1 fruit fly cellular context compared by ENCODE assay signal in genomic region chrX:19323835-19324133, dm6.
A peak's percentile ranks its signal among the peaks of the same experiment; 100 is the strongest.
TF ChIP-seq lines count a peak whose summit lies in the region.

No protein-coding gene starts in this region.

TF ChIP-seq in whole organism, embryonic, 481 proteins besides CTCF, POLR2A, EP300 and RAD21 (continued from another document and continues in another):
- TF ChIP-seq CG1792 (GFP tag; optimal IDR thresholded peaks at IDR 0.05; lab: Kevin White, UChicago) (peak; percentile 61), CG9876 (GFP tag; optimal IDR thresholded peaks at IDR 0.05; lab: Kevin White, UChicago) (peak; percentile 1), stc (GFP tag; IDR thresholded peaks at IDR 0.05; lab: Robert Waterston, UW) (peak; percentile 56; the same call in 1 of the 2 replicates), Stat92E (GFP tag; optimal IDR thresholded peaks at IDR 0.05; lab: Kevin White, UChicago) (no peak), CG12942 (GFP tag; optimal IDR thresholded peaks at IDR 0.05; lab: Kevin White, UChicago) (peak; percentile 64), CG32772 (GFP tag; IDR thresholded peaks at IDR 0.05; lab: Robert Waterston, UW) (peak; percentile 83), Ssrp (tag; optimal IDR thresholded peaks at IDR 0.05; lab: Kevin White, UChicago) (peak; percentile 70), CG10431 (GFP tag; optimal IDR thresholded peaks at IDR 0.05; lab: Kevin White, UChicago) (no peak), ato (GFP tag; IDR thresholded peaks at IDR 0.05; lab: Robert Waterston, UW; ENCODE audit: partially characterized antibody) (no peak), luna (GFP tag; optimal IDR thresholded peaks at IDR 0.05; lab: Kevin White, UChicago) (peak; percentile 31), fd64A (GFP tag; optimal IDR thresholded peaks at IDR 0.05; lab: Kevin White, UChicago) (peak; percentile 16), Neu2 (GFP tag; optimal IDR thresholded peaks at IDR 0.05; lab: Kevin White, UChicago; ENCODE audit: borderline replicate concordance) (no peak), exex (tag; optimal IDR thresholded peaks at IDR 0.05; lab: Kevin White, UChicago) (peak; percentile 61), vnd (GFP tag; IDR thresholded peaks at IDR 0.05; lab: Robert Waterston, UW; ENCODE audit: partially characterized antibody) (no peak), repo (GFP tag; optimal IDR thresholded peaks at IDR 0.05; lab: Kevin White, UChicago) (peak; percentile 37), zen (tag; optimal IDR thresholded peaks at IDR 0.05; lab: Kevin White, UChicago) (peak; percentile 63), ham (GFP tag; IDR thresholded peaks at IDR 0.05; lab: Robert Waterston, UW) (peak; percentile 67; the same call in 1 of the 2 replicates), CG17568 (GFP tag; optimal IDR thresholded peaks at IDR 0.05; lab: Kevin White, UChicago) (peak; percentile 72), CG1603 (tag; optimal IDR thresholded peaks at IDR 0.05; lab: Kevin White, UChicago) (peak; percentile 80), Jarid2 (GFP tag; optimal IDR thresholded peaks at IDR 0.05; lab: Kevin White, UChicago) (peak; percentile 64), row (GFP tag; IDR thresholded peaks at IDR 0.05; lab: Robert Waterston, UW) (peak; percentile 89), CG16815 (GFP tag; optimal IDR thresholded peaks at IDR 0.05; lab: Kevin White, UChicago) (peak; percentile 68), peb (GFP tag; IDR thresholded peaks at IDR 0.05; lab: Robert Waterston, UW) (peak; percentile 65), chif (GFP tag; optimal IDR thresholded peaks at IDR 0.05; lab: Kevin White, UChicago) (peak; percentile 66 to 73), H15 (GFP tag; IDR thresholded peaks at IDR 0.05; lab: Robert Waterston, UW) (peak; percentile 69), CkIIα-i1 (GFP tag; IDR thresholded peaks at IDR 0.05; lab: Robert Waterston, UW) (no peak), CG9797 (GFP tag; optimal IDR thresholded peaks at IDR 0.05; lab: Kevin White, UChicago) (no peak), stwl (tag; optimal IDR thresholded peaks at IDR 0.05; lab: Kevin White, UChicago) (no peak), az2 (GFP tag; optimal IDR thresholded peaks at IDR 0.05; lab: Kevin White, UChicago) (peak; percentile 66), chinmo (GFP tag; IDR thresholded peaks at IDR 0.05; lab: Robert Waterston, UW; ENCODE audit: partially characterized antibody) (0 out of 4 replicates have a peak, but pooled peaks have one; percentile 37), gce (GFP tag; IDR thresholded peaks at IDR 0.05; lab: Robert Waterston, UW) (0 out of 3 replicates have a peak, but pooled peaks have one; percentile 33), hb (GFP tag; IDR thresholded peaks at IDR 0.05; lab: Robert Waterston, UW; ENCODE audit: partially characterized antibody) (no peak), da (GFP tag; optimal IDR thresholded peaks at IDR 0.05; lab: Kevin White, UChicago) (no peak), btn (GFP tag; optimal IDR thresholded peaks at IDR 0.05; lab: Kevin White, UChicago) (peak; percentile 28), CG15269 (tag; optimal IDR thresholded peaks at IDR 0.05; lab: Kevin White, UChicago) (peak; percentile 81), Pdp1 (GFP tag; optimal IDR thresholded peaks at IDR 0.05; lab: Kevin White, UChicago) (peak; percentile 43 to 74), CG34422 (GFP tag; IDR thresholded peaks at IDR 0.05; lab: Robert Waterston, UW) (peak; percentile 76), CG3726 (GFP tag; IDR thresholded peaks at IDR 0.05; lab: Robert Waterston, UW) (no peak), CG12155 (GFP tag; optimal IDR thresholded peaks at IDR 0.05; lab: Kevin White, UChicago) (peak; percentile 82), p53 (GFP tag; optimal IDR thresholded peaks at IDR 0.05; lab: Kevin White, UChicago) (no peak), gem (tag; optimal IDR thresholded peaks at IDR 0.05; lab: Kevin White, UChicago) (peak; percentile 89), nom (GFP tag; optimal IDR thresholded peaks at IDR 0.05; lab: Kevin White, UChicago) (peak; percentile 32), CG4820 (GFP tag; optimal IDR thresholded peaks at IDR 0.05; lab: Kevin White, UChicago) (peak; percentile 69), eve (GFP tag; optimal IDR thresholded peaks at IDR 0.05; lab: Kevin White, UChicago) (no peak), Vsx1 (GFP tag; optimal IDR thresholded peaks at IDR 0.05; lab: Kevin White, UChicago) (peak; percentile 38), ewg (GFP tag; optimal IDR thresholded peaks at IDR 0.05; lab: Kevin White, UChicago) (peak; percentile 53), Doc3 (GFP tag; IDR thresholded peaks at IDR 0.05; lab: Robert Waterston, UW; ENCODE audit: partially characterized antibody) (no peak), CG17328 (GFP tag; IDR thresholded peaks at IDR 0.05; lab: Robert Waterston, UW) (peak; percentile 81), fd96Cb (tag; optimal IDR thresholded peaks at IDR 0.05; lab: Kevin White, UChicago) (peak; percentile 78), Dp (GFP tag; optimal IDR thresholded peaks at IDR 0.05; lab: Kevin White, UChicago) (no peak), ac (GFP tag; optimal IDR thresholded peaks at IDR 0.05; lab: Kevin White, UChicago) (no peak), Hmr (GFP tag; optimal IDR thresholded peaks at IDR 0.05; lab: Kevin White, UChicago) (peak; percentile 95), kni (GFP tag; optimal IDR thresholded peaks at IDR 0.05; lab: Kevin White, UChicago) (no peak), CG10321 (GFP tag; IDR thresholded peaks at IDR 0.05; lab: Robert Waterston, UW) (0 out of 2 replicates have a peak, but pooled peaks have one; percentile 24), Hsf (GFP tag; optimal IDR thresholded peaks at IDR 0.05; lab: Kevin White, UChicago) (peak; percentile 72), cad (GFP tag; optimal IDR thresholded peaks at IDR 0.05; lab: Kevin White, UChicago) (no peak), jumu (GFP tag; optimal IDR thresholded peaks at IDR 0.05; lab: Kevin White, UChicago) (peak; percentile 55), Deaf1 (tag; optimal IDR thresholded peaks at IDR 0.05; lab: Kevin White, UChicago) (peak; percentile 70), CG12769 (tag; optimal IDR thresholded peaks at IDR 0.05; lab: Kevin White, UChicago) (peak; percentile 93), CG10543 (GFP tag; optimal IDR thresholded peaks at IDR 0.05; lab: Kevin White, UChicago) (peak; percentile 74), h (optimal IDR thresholded peaks at IDR 0.05; lab: Kevin White, UChicago) (no peak), Tbp (GFP tag; optimal IDR thresholded peaks at IDR 0.05; lab: Kevin White, UChicago) (no peak), unc-4 (GFP tag; IDR thresholded peaks at IDR 0.05; lab: Robert Waterston, UW; ENCODE audit: partially characterized antibody) (no peak), CG11696 (GFP tag; IDR thresholded peaks at IDR 0.05; lab: Robert Waterston, UW) (0 out of 2 replicates have a peak, but pooled peaks have one; percentile 6), BEAF-32 (GFP tag; optimal IDR thresholded peaks at IDR 0.05; lab: Kevin White, UChicago) (no peak), CG30431 (GFP tag; optimal IDR thresholded peaks at IDR 0.05; lab: Kevin White, UChicago) (peak; percentile 61), ind (GFP tag; optimal IDR thresholded peaks at IDR 0.05; lab: Kevin White, UChicago) (peak; percentile 81), CG15601 (tag; optimal IDR thresholded peaks at IDR 0.05; lab: Kevin White, UChicago) (peak; percentile 39), CG12219 (GFP tag; optimal IDR thresholded peaks at IDR 0.05; lab: Kevin White, UChicago) (peak; percentile 72), eyg (GFP tag; optimal IDR thresholded peaks at IDR 0.05; lab: Kevin White, UChicago) (peak; percentile 34), CG10366 (GFP tag; IDR thresholded peaks at IDR 0.05; lab: Robert Waterston, UW) (peak; percentile 79), ranshi (GFP tag; IDR thresholded peaks at IDR 0.05; lab: Robert Waterston, UW) (peak; percentile 87; the same call in 1 of the 2 replicates), CG2129 (GFP tag; IDR thresholded peaks at IDR 0.05; lab: Robert Waterston, UW; ENCODE audit: partially characterized antibody) (no peak), B-H1 (GFP tag; IDR thresholded peaks at IDR 0.05; lab: Robert Waterston, UW) (peak; percentile 65), her (GFP tag; optimal IDR thresholded peaks at IDR 0.05; lab: Kevin White, UChicago) (peak; percentile 56), crp (GFP tag; optimal IDR thresholded peaks at IDR 0.05; lab: Kevin White, UChicago) (peak in 1 of 2 experiments; percentile 19), CG11560 (tag; IDR thresholded peaks at IDR 0.05; lab: Robert Waterston, UW) (peak; percentile 61; the same call in 1 of the 3 replicates), CG4707 (GFP tag; optimal IDR thresholded peaks at IDR 0.05; lab: Kevin White, UChicago) (peak; percentile 36), Hand (GFP tag; optimal IDR thresholded peaks at IDR 0.05; lab: Kevin White, UChicago) (peak; percentile 83), psq (GFP tag; optimal IDR thresholded peaks at IDR 0.05; lab: Kevin White, UChicago) (peak; percentile 13), gcm2 (GFP tag; optimal IDR thresholded peaks at IDR 0.05; lab: Kevin White, UChicago) (peak; percentile 46), B-H2 (GFP tag; optimal IDR thresholded peaks at IDR 0.05; lab: Kevin White, UChicago) (peak; percentile 47), CG31388 (GFP tag; optimal IDR thresholded peaks at IDR 0.05; lab: Kevin White, UChicago) (no peak), Hr51 (GFP tag; optimal IDR thresholded peaks at IDR 0.05; lab: Kevin White, UChicago) (peak; percentile 76 to 83), Lim3 (GFP tag; IDR thresholded peaks at IDR 0.05; lab: Robert Waterston, UW) (0 out of 2 replicates have a peak, but pooled peaks have one; percentile 7), CG8924 (tag; optimal IDR thresholded peaks at IDR 0.05; lab: Kevin White, UChicago) (peak; percentile 86), Scr (GFP tag; IDR thresholded peaks at IDR 0.05; lab: Robert Waterston, UW; ENCODE audit: partially characterized antibody) (no peak), vfl (GFP tag; optimal IDR thresholded peaks at IDR 0.05; lab: Kevin White, UChicago) (peak; percentile 78), ro (GFP tag; IDR thresholded peaks at IDR 0.05; lab: Robert Waterston, UW) (no peak), CG2889 (GFP tag; IDR thresholded peaks at IDR 0.05; lab: Robert Waterston, UW) (peak; percentile 86), CG17802 (tag; optimal IDR thresholded peaks at IDR 0.05; lab: Kevin White, UChicago) (peak; percentile 37), CG31365 (tag; optimal IDR thresholded peaks at IDR 0.05; lab: Kevin White, UChicago) (peak; percentile 35), sim (GFP tag; IDR thresholded peaks at IDR 0.05; lab: Robert Waterston, UW) (peak; percentile 54; the same call in 1 of the 2 replicates), Sin3A (optimal IDR thresholded peaks at IDR 0.05; lab: Kevin White, UChicago) (no peak), CG10654 (GFP tag; optimal IDR thresholded peaks at IDR 0.05; lab: Kevin White, UChicago) (peak; percentile 67), slp2 (GFP tag; optimal IDR thresholded peaks at IDR 0.05; lab: Kevin White, UChicago) (peak; percentile 18), PHDP (tag; optimal IDR thresholded peaks at IDR 0.05; lab: Kevin White, UChicago) (peak; percentile 87), Xbp1 (GFP tag; optimal IDR thresholded peaks at IDR 0.05; lab: Kevin White, UChicago) (peak; percentile 77), Dad (GFP tag; optimal IDR thresholded peaks at IDR 0.05; lab: Kevin White, UChicago) (peak; percentile 59), dysf (GFP tag; IDR thresholded peaks at IDR 0.05; lab: Robert Waterston, UW) (peak; percentile 89), CG11504 (tag; optimal IDR thresholded peaks at IDR 0.05; lab: Kevin White, UChicago) (peak; percentile 84), zen2 (GFP tag; IDR thresholded peaks at IDR 0.05; lab: Robert Waterston, UW; ENCODE audit: partially characterized antibody) (no peak), CG6254 (GFP tag; optimal IDR thresholded peaks at IDR 0.05; lab: Kevin White, UChicago) (peak; percentile 69), so (GFP tag; IDR thresholded peaks at IDR 0.05; lab: Robert Waterston, UW) (peak; percentile 85), schlank (tag; optimal IDR thresholded peaks at IDR 0.05; lab: Kevin White, UChicago) (peak; percentile 82), CG4730 (GFP tag; IDR thresholded peaks at IDR 0.05; lab: Robert Waterston, UW) (peak; percentile 72), vvl (GFP tag; IDR thresholded peaks at IDR 0.05; lab: Robert Waterston, UW) (peak; percentile 86), CG15696 (tag; optimal IDR thresholded peaks at IDR 0.05; lab: Kevin White, UChicago) (peak; percentile 53), Usf (GFP tag; optimal IDR thresholded peaks at IDR 0.05; lab: Kevin White, UChicago) (peak; percentile 66), CG7745 (tag; optimal IDR thresholded peaks at IDR 0.05; lab: Kevin White, UChicago) (no peak), CG10979 (tag; optimal IDR thresholded peaks at IDR 0.05; lab: Kevin White, UChicago) (peak; percentile 78), ftz-f1 (GFP tag; optimal IDR thresholded peaks at IDR 0.05; lab: Kevin White, UChicago) (peak; percentile 77), mld (GFP tag; IDR thresholded peaks at IDR 0.05; lab: Robert Waterston, UW; ENCODE audit: partially characterized antibody) (no peak), NFAT (GFP tag; IDR thresholded peaks at IDR 0.05; lab: Robert Waterston, UW) (peak; percentile 74; the same call in 1 of the 2 replicates), bcd (GFP tag; optimal IDR thresholded peaks at IDR 0.05; lab: Kevin White, UChicago) (peak; percentile 78), tap (tag; optimal IDR thresholded peaks at IDR 0.05; lab: Kevin White, UChicago) (peak; percentile 62), pfk (GFP tag; optimal IDR thresholded peaks at IDR 0.05; lab: Kevin White, UChicago) (no peak), CG1233 (GFP tag; optimal IDR thresholded peaks at IDR 0.05; lab: Kevin White, UChicago) (peak; percentile 54), CG18619 (GFP tag; optimal IDR thresholded peaks at IDR 0.05; lab: Kevin White, UChicago) (peak; percentile 80), MTF-1 (GFP tag; optimal IDR thresholded peaks at IDR 0.05; lab: Kevin White, UChicago; ENCODE audit: borderline replicate concordance) (no peak), CG7963 (GFP tag; IDR thresholded peaks at IDR 0.05; lab: Robert Waterston, UW; ENCODE audit: partially characterized antibody) (no peak), CG1024 (GFP tag; IDR thresholded peaks at IDR 0.05; lab: Robert Waterston, UW) (peak; percentile 44; the same call in 1 of the 2 replicates), grn (GFP tag; optimal IDR thresholded peaks at IDR 0.05; lab: Kevin White, UChicago) (peak; percentile 2), lola (GFP tag; optimal IDR thresholded peaks at IDR 0.05; lab: Kevin White, UChicago) (peak in 1 of 3 experiments; percentile 61), Dek (tag; optimal IDR thresholded peaks at IDR 0.05; lab: Kevin White, UChicago) (peak; percentile 82), ab (GFP tag; optimal IDR thresholded peaks at IDR 0.05; lab: Kevin White, UChicago) (peak; percentile 6), NC2β (GFP tag; optimal IDR thresholded peaks at IDR 0.05; lab: Kevin White, UChicago) (peak; percentile 32), Hr39 (optimal IDR thresholded peaks at IDR 0.05; lab: Kevin White, UChicago) (no peak)
